Worm (Caenorhabditis elegans) whole organism, L2 larva: ENCODE data around the gene srh-148.
A peak's percentile ranks its signal among the peaks of the same experiment; 100 is the strongest.
"Not testable (repeated sequence)": the region's sequence is repeated elsewhere in the genome, so short reads cannot be mapped to it uniquely, and the experiment has no call there.

Experiments
- F13H6.1 ChIP-seq: sonication (generic microtip); optimal IDR thresholded peaks from 2 replicates; lab custom pipeline; 2016; ENCODE audit warnings: missing genetic modification characterization, missing compliant biosample characterization
- R02D3.7 ChIP-seq: fragments of 150-350 bp; optimal IDR thresholded peaks from 2 replicates; lab custom pipeline; 2014; ENCODE audit warnings: missing biosample characterization, missing genetic modification characterization
- Y55F3AM.14 ChIP-seq: fragments of 200-800 bp; sonication (Bioruptor generic); optimal IDR thresholded peaks from 2 replicates; lab custom pipeline; 2018; ENCODE audit warnings: mild to moderate bottlenecking, missing genetic modification characterization, missing compliant biosample characterization
- alr-1 ChIP-seq: fragments of 150-350 bp; optimal IDR thresholded peaks from 2 replicates; lab custom pipeline; 2014; ENCODE audit warnings: missing biosample characterization, missing genetic modification characterization
- aly-2 ChIP-seq: fragments of 150-350 bp; optimal IDR thresholded peaks from 2 replicates; lab custom pipeline; 2014; ENCODE audit warnings: missing biosample characterization, missing genetic modification characterization
- ama-1 ChIP-seq: fragments of 150-350 bp; optimal IDR thresholded peaks from 2 replicates; lab custom pipeline; 2018; ENCODE audit warnings: inconsistent platforms
- blmp-1 ChIP-seq: sonication (generic microtip); optimal IDR thresholded peaks from 2 replicates; lab custom pipeline; 2017; ENCODE audit warnings: missing genetic modification characterization, mild to moderate bottlenecking, missing compliant biosample characterization, antibody characterized with exemption, moderate library complexity; ENCODE audit not compliant: insufficient read depth
- ceh-16 ChIP-seq: fragments of 150-350 bp; optimal IDR thresholded peaks from 2 replicates; lab custom pipeline; 2014; ENCODE audit warnings: missing biosample characterization, missing genetic modification characterization
- dmd-4 ChIP-seq: sonication (generic microtip); optimal IDR thresholded peaks from 2 replicates; lab custom pipeline; 2017; ENCODE audit warnings: missing biosample characterization, missing genetic modification characterization
- egl-27 ChIP-seq: sonication (generic microtip); optimal IDR thresholded peaks from 3 replicates; lab custom pipeline; 2017; ENCODE audit warnings: missing biosample characterization, missing genetic modification reagents, missing genetic modification characterization
- fos-1 ChIP-seq: fragments of 150-350 bp; optimal IDR thresholded peaks from 2 replicates; lab custom pipeline; 2014; ENCODE audit warnings: missing biosample characterization, missing genetic modification characterization
- gmeb-1 ChIP-seq: fragments of 150-350 bp; optimal IDR thresholded peaks from 2 replicates; lab custom pipeline; 2014; ENCODE audit warnings: missing biosample characterization, missing genetic modification characterization
- lin-11 ChIP-seq: fragments of 150-350 bp; sonication (generic microtip); optimal IDR thresholded peaks from 2 replicates; lab custom pipeline; 2014; ENCODE audit warnings: missing biosample characterization, missing genetic modification characterization, inconsistent platforms, mixed read lengths
- lin-13 ChIP-seq: fragments of 150-350 bp; optimal IDR thresholded peaks from 2 replicates; lab custom pipeline; 2014; ENCODE audit warnings: missing biosample characterization, missing genetic modification reagents, missing genetic modification characterization
- lin-39 ChIP-seq: fragments of 150-350 bp; optimal IDR thresholded peaks from 2 replicates; lab custom pipeline; 2014; ENCODE audit warnings: missing biosample characterization, missing genetic modification reagents, missing genetic modification characterization
- lsy-2 ChIP-seq, 2 experiments: fragments of 150-350 bp in 1 of 2; sonication (generic microtip) in 1 of 2; optimal IDR thresholded peaks; 2 replicates each; lab custom pipeline; 2014 to 2017; ENCODE audit warnings: missing biosample characterization in 2 of 2, missing genetic modification characterization in 2 of 2
- mab-5 ChIP-seq: fragments of 150-350 bp; optimal IDR thresholded peaks from 2 replicates; lab custom pipeline; 2014; ENCODE audit warnings: missing biosample characterization, missing genetic modification characterization
- mbf-1 ChIP-seq: sonication (generic microtip); optimal IDR thresholded peaks from 2 replicates; lab custom pipeline; 2017; ENCODE audit warnings: missing biosample characterization, missing genetic modification characterization
- nhr-10 ChIP-seq: sonication (generic microtip); optimal IDR thresholded peaks from 2 replicates; lab custom pipeline; 2017; ENCODE audit warnings: missing biosample characterization, missing genetic modification characterization
- nhr-129 ChIP-seq: fragments of 150-350 bp; optimal IDR thresholded peaks from 2 replicates; lab custom pipeline; 2014; ENCODE audit warnings: missing biosample characterization, missing genetic modification characterization
- nhr-21 ChIP-seq: fragments of 150-350 bp; optimal IDR thresholded peaks from 2 replicates; lab custom pipeline; 2014; ENCODE audit warnings: missing biosample characterization, missing genetic modification characterization
- nhr-23 ChIP-seq: fragments of 150-350 bp; optimal IDR thresholded peaks from 2 replicates; lab custom pipeline; 2014; ENCODE audit warnings: missing biosample characterization, missing genetic modification reagents, missing genetic modification characterization
- nhr-237 ChIP-seq: fragments of 150-350 bp; optimal IDR thresholded peaks from 2 replicates; lab custom pipeline; 2014; ENCODE audit warnings: missing biosample characterization, missing genetic modification characterization
- nhr-25 ChIP-seq: fragments of 150-350 bp; sonication (generic microtip); optimal IDR thresholded peaks from 3 replicates; lab custom pipeline; 2014; ENCODE audit warnings: missing biosample characterization, missing genetic modification characterization
- nhr-6 ChIP-seq: fragments of 150-350 bp; optimal IDR thresholded peaks from 2 replicates; lab custom pipeline; 2014; ENCODE audit warnings: missing biosample characterization, missing genetic modification characterization
- skn-1 ChIP-seq: sonication (generic microtip); optimal IDR thresholded peaks from 2 replicates; lab custom pipeline; 2017; ENCODE audit warnings: missing biosample characterization, missing genetic modification characterization
- sma-3 ChIP-seq: sonication (generic microtip); optimal IDR thresholded peaks from 2 replicates; lab custom pipeline; 2016; ENCODE audit warnings: missing genetic modification reagents, missing genetic modification characterization, missing compliant biosample characterization
- sma-9 ChIP-seq, 2 experiments: fragments of 150-350 bp in 1 of 2; sonication (generic microtip) in 1 of 2; optimal IDR thresholded peaks; 2 replicates each; lab custom pipeline; 2014 to 2016; ENCODE audit warnings: missing genetic modification characterization in 2 of 2, mild to moderate bottlenecking in 1 of 2, missing biosample characterization in 1 of 2, missing compliant biosample characterization in 1 of 2, missing genetic modification reagents in 1 of 2, moderate library complexity in 1 of 2
- snpc-4 ChIP-seq: fragments of 150-350 bp; optimal IDR thresholded peaks from 2 replicates; lab custom pipeline; 2014; ENCODE audit warnings: missing biosample characterization, missing genetic modification characterization
- unc-39 ChIP-seq: fragments of 150-350 bp; optimal IDR thresholded peaks from 2 replicates; lab custom pipeline; 2014; ENCODE audit warnings: missing biosample characterization, missing genetic modification characterization
- unc-55 ChIP-seq: fragments of 150-350 bp; sonication (generic microtip); optimal IDR thresholded peaks from 3 replicates; lab custom pipeline; 2014; ENCODE audit warnings: missing biosample characterization, missing genetic modification reagents, missing genetic modification characterization
- ztf-11 ChIP-seq: sonication (generic microtip); optimal IDR thresholded peaks from 2 replicates; lab custom pipeline; 2017; ENCODE audit warnings: missing biosample characterization, missing genetic modification characterization
- ztf-4 ChIP-seq: fragments of 150-350 bp; optimal IDR thresholded peaks from 2 replicates; lab custom pipeline; 2014; ENCODE audit warnings: missing biosample characterization, missing genetic modification characterization

Gene srh-148

DNA sequence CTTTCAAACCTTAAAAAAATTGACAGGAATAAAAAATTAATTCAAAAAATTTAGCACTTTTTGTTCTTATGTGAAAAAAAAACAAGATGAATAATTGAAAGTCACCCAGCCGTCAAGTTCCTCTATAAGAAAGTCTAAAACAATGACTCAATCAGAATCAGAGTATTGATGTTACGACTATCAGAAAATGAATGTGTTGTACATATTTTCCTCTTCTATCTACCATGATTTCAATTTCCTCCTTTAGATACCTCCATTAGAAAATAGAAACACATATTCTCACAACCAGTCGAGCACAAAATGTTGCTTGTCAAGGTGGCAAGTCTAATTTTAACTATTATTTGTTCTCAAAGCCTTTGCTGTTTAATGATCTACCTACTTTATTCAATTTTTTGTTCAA is 38.2 kb downstream of the srh-148 start, which contains the start of gene srbc-48:
Gene srbc-48, plus strand, starts transcription at position 301 of the 400 bp plus-strand sequence.
- TF ChIP-seq mab-5 (tag; lab: Kevin White, UChicago) (no peak), ztf-11 (tag; lab: Kevin White, UChicago) (no peak)

DNA sequence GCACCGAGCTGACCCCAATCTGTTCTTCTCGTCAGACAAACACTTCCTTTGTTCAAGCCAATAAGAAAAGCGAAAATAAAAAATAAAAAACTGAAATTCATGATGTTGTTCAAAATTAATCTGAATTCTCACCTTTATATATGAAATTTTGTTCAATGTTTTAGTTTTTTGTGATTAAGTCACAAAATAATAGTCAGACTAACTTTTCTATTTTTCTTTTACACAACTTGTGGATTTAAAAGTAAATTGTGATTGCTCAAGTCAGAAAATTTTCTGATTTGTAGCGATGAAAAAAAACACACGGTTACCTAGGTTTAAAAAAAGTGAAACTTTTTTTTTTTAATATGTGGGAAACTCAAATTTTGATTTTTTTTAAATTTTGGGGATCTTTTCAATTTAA is 40.4 kb downstream of the srh-148 start, which contains the start of gene abf-3:
Gene abf-3, minus strand, starts transcription at position 101 of the 400 bp plus-strand sequence.
- TF ChIP-seq Y55F3AM.14 (GFP tag; lab: Kevin White, UChicago), result no peak
- TF ChIP-seq F13H6.1 (tag; lab: Kevin White, UChicago), result no peak
- no peak for TF ChIP-seq unc-55 (GFP tag; lab: Kevin White, UChicago)
- no peak for TF ChIP-seq gmeb-1 (tag; lab: Kevin White, UChicago)
- no peak for TF ChIP-seq nhr-10
- no peak for TF ChIP-seq mbf-1 (tag; lab: Kevin White, UChicago)
- no peak for TF ChIP-seq lin-13 (GFP tag; lab: Kevin White, UChicago)
- TF ChIP-seq dmd-4 (tag; lab: Kevin White, UChicago), result no peak
- TF ChIP-seq ztf-11 (tag; lab: Kevin White, UChicago), result no peak
- no peak for TF ChIP-seq nhr-237 (tag; lab: Kevin White, UChicago)
- no peak for TF ChIP-seq ztf-4 (tag; lab: Kevin White, UChicago)
- no peak for TF ChIP-seq unc-39 (tag; lab: Kevin White, UChicago)
- no peak for TF ChIP-seq lin-39 (tag; lab: Kevin White, UChicago)
- no peak for TF ChIP-seq aly-2 (tag; lab: Kevin White, UChicago)
- TF ChIP-seq egl-27 (tag; lab: Kevin White, UChicago), result no peak
- no peak for TF ChIP-seq nhr-25 (tag; lab: Kevin White, UChicago)

DNA sequence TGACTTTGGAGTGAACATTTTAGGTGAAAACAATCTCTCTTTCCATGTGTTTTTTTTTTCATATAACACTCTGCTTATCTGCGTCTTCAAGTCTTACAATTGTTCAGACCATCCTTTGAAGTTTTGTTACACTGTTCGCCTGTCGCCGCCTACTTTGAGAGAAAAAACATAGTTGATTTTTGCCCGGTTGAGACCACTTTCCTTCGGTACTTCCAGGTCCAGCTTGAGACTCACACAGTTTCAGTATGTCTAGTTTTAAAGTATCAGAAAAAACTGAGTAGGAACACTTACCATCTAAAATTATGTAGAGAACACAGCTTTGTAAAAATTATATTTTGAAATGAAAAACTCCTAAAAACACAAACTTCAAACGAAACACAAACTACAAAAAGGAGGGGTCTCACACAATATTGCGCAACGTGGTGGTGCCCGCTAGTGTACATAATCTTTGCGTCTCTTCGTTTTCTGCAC is 42.2 kb downstream of the srh-148 start, which contains the start of the genes fbxa-69 and F54B8.4:
Gene fbxa-69, minus strand, starts transcription at position 10 of the 471 bp plus-strand sequence.
Gene F54B8.4, plus strand, starts transcription at position 421 of the 471 bp plus-strand sequence.
- TF ChIP-seq nhr-10 (no peak), blmp-1 (tag; lab: Kevin White, UChicago) (peak; percentile 40), sma-9 (GFP tag; optimal IDR thresholded peaks at IDR 0.05; lab: Kevin White, UChicago) (peak; percentile 22), sma-9 (tag; optimal IDR thresholded peaks at IDR 0.05; lab: Kevin White, UChicago) (no peak), sma-3 (GFP tag; lab: Kevin White, UChicago) (no peak), nhr-129 (tag; lab: Kevin White, UChicago) (peak; percentile 48), lin-11 (no peak), egl-27 (tag; lab: Kevin White, UChicago) (no peak), unc-39 (tag; lab: Kevin White, UChicago) (no peak)

ce11 chrV:15811982-15812381 is 46.2 kb downstream of the srh-148 start, which contains the start of gene nhr-282:
Gene nhr-282, plus strand, starts transcription at chrV:15812282.
- not testable (repeated sequence) for TF ChIP-seq nhr-10; nhr-6 (tag; lab: Kevin White, UChicago); lsy-2 (tag; optimal IDR thresholded peaks at IDR 0.05; lab: Kevin White, UChicago)
- TF ChIP-seq, all 48 proteins: peak for 0; not testable (repeated sequence) for 48

DNA sequence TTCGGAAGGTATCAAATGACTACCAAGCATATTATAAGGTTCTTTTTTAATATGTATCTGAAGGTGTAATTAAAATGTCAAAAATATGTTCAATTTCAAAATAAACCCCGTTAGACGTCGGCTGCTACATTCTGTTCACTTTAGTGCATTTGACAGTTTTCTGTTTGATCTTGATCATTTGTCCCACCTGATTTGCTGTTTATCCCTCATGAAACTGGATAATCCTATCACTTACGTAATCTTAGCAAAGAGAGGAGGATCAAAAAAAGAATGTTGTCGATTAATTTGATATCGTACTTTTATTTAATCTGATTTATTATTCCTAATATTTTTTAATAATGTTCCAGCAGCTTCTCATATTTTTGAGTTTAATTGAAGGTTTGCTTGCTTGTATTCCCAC is 47.7 kb downstream of the srh-148 start, which contains the start of gene F54B8.1:
Gene F54B8.1, plus strand, starts transcription at position 301 of the 400 bp plus-strand sequence.
- TF ChIP-seq ceh-16 (tag; lab: Kevin White, UChicago) (no peak), blmp-1 (tag; lab: Kevin White, UChicago) (no peak), snpc-4 (tag; lab: Kevin White, UChicago) (no peak), unc-55 (GFP tag; lab: Kevin White, UChicago) (no peak), nhr-10 (no peak), nhr-25 (tag; lab: Kevin White, UChicago) (no peak), egl-27 (tag; lab: Kevin White, UChicago) (no peak), alr-1 (no peak), ama-1 (lab: Kevin White, UChicago) (no peak), ztf-11 (tag; lab: Kevin White, UChicago) (no peak), lsy-2 (tag; optimal IDR thresholded peaks at IDR 0.05; lab: Kevin White, UChicago) (no peak)
- TF ChIP-seq, all 48 proteins: peak for 0

DNA sequence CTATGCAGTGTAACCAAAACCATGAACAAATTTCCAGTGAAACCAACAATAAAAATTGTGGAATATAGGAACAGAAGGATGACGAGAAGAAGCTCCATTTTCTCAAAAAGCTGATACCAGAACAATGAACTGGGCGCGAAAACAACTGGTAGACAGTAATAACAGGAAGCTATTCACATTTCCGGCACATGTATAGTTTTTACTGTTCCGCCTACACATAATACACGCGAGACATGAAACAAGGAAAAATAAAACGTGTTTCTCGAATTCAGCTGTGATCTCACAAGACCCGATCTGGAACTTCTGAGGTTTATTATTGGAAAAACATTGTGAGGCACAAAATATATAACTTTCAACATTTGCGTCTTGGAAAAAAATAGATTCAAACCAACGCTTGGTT is 48.6 kb downstream of the srh-148 start, which contains the start of gene srsx-36:
Gene srsx-36, minus strand, starts transcription at position 101 of the 400 bp plus-strand sequence.
- no peak for TF ChIP-seq R02D3.7 (tag; lab: Kevin White, UChicago)
- no peak for TF ChIP-seq ztf-4 (tag; lab: Kevin White, UChicago)
- TF ChIP-seq nhr-129 (tag; lab: Kevin White, UChicago), result no peak
- no peak for TF ChIP-seq mbf-1 (tag; lab: Kevin White, UChicago)
- TF ChIP-seq nhr-21 (tag; lab: Kevin White, UChicago), result no peak
- TF ChIP-seq nhr-23 (tag; lab: Kevin White, UChicago), result no peak
- no peak for TF ChIP-seq nhr-237 (tag; lab: Kevin White, UChicago)
- no peak for TF ChIP-seq lin-39 (tag; lab: Kevin White, UChicago)
- no peak for TF ChIP-seq nhr-6 (tag; lab: Kevin White, UChicago)
- TF ChIP-seq gmeb-1 (tag; lab: Kevin White, UChicago), result no peak
- no peak for TF ChIP-seq nhr-25 (tag; lab: Kevin White, UChicago)
- no peak for TF ChIP-seq unc-39 (tag; lab: Kevin White, UChicago)
- TF ChIP-seq sma-3 (GFP tag; lab: Kevin White, UChicago), result no peak
- TF ChIP-seq fos-1, result no peak
- no peak for TF ChIP-seq snpc-4 (tag; lab: Kevin White, UChicago)
- TF ChIP-seq mab-5 (tag; lab: Kevin White, UChicago), result no peak
- no peak for TF ChIP-seq skn-1 (tag; lab: Kevin White, UChicago)
